Fruit fly (Drosophila melanogaster) whole organism, wandering third instar larva: Measurements from ENCODE around the gene CG4045.

Source experiments
- Abd-B ChIP-seq: fragments of >200 bp; optimal IDR thresholded peaks from 2 replicates; lab custom pipeline; 2017; ENCODE audit warnings: missing biosample characterization, missing genetic modification characterization
- CG32264 ChIP-seq: fragments of 200-800 bp; sonication (Bioruptor generic); optimal IDR thresholded peaks from 2 replicates; lab custom pipeline; 2016; ENCODE audit warnings: missing biosample characterization, missing genetic modification characterization
- CG9705 ChIP-seq: fragments of 200-800 bp; sonication (Bioruptor generic); optimal IDR thresholded peaks from 2 replicates; lab custom pipeline; 2018; ENCODE audit warnings: missing biosample characterization, mild to moderate bottlenecking, missing genetic modification characterization
- CrebA ChIP-seq: fragments of 200-800 bp; sonication (Bioruptor generic); optimal IDR thresholded peaks from 2 replicates; lab custom pipeline; 2016; ENCODE audit warnings: missing biosample characterization, mild to moderate bottlenecking, missing genetic modification characterization, borderline replicate concordance
- Dfd ChIP-seq: fragments of >200 bp; optimal IDR thresholded peaks from 2 replicates; lab custom pipeline; 2017; ENCODE audit warnings: missing biosample characterization, missing genetic modification characterization
- Dif ChIP-seq: fragments of 200-275, 200-300 bp; sonication (Bioruptor generic); optimal IDR thresholded peaks from 2 replicates; lab custom pipeline; 2018; ENCODE audit warnings: missing biosample characterization, missing genetic modification characterization; ENCODE audit not compliant: partially characterized antibody
- GATAd ChIP-seq: sonication (Bioruptor generic); optimal IDR thresholded peaks from 2 replicates; lab custom pipeline; 2016; ENCODE audit warnings: missing biosample characterization, missing genetic modification characterization
- HLH106 ChIP-seq: fragments of 200-800 bp; optimal IDR thresholded peaks from 3 replicates; lab custom pipeline; 2019; ENCODE audit warnings: missing biosample characterization, mild to moderate bottlenecking, missing genetic modification characterization, moderate library complexity
- Hnf4 ChIP-seq: fragments of 200-800 bp; sonication (Bioruptor generic); optimal IDR thresholded peaks from 2 replicates; lab custom pipeline; 2016; ENCODE audit warnings: missing biosample characterization, mild to moderate bottlenecking, missing genetic modification characterization
- Hr78 ChIP-seq: fragments of >200 bp; optimal IDR thresholded peaks from 2 replicates; lab custom pipeline; 2017; ENCODE audit warnings: missing biosample characterization, missing genetic modification characterization
- Hr83 ChIP-seq: fragments of 200-300 bp; sonication (Bioruptor generic); optimal IDR thresholded peaks from 2 replicates; lab custom pipeline; 2016; ENCODE audit warnings: missing biosample characterization, mild to moderate bottlenecking, missing genetic modification characterization, moderate library complexity; ENCODE audit not compliant: poor library complexity, severe bottlenecking
- Jra ChIP-seq: sonication (Bioruptor generic); optimal IDR thresholded peaks from 2 replicates; lab custom pipeline; 2016; ENCODE audit warnings: missing biosample characterization, missing genetic modification characterization
- Mio ChIP-seq: sonication (Bioruptor generic); optimal IDR thresholded peaks from 2 replicates; lab custom pipeline; 2016; ENCODE audit warnings: missing biosample characterization, missing genetic modification characterization
- Myc ChIP-seq: fragments of >200 bp; optimal IDR thresholded peaks from 2 replicates; lab custom pipeline; 2017
- N ChIP-seq: fragments of >200 bp; optimal IDR thresholded peaks from 2 replicates; lab custom pipeline; 2018; ENCODE audit warnings: missing biosample characterization, missing external identifiers, missing genetic modification characterization
- OdsH ChIP-seq: fragments of 200-800 bp; sonication (Bioruptor generic); optimal IDR thresholded peaks from 2 replicates; lab custom pipeline; 2016; ENCODE audit warnings: missing biosample characterization, mild to moderate bottlenecking, missing genetic modification characterization
- Rel ChIP-seq, 2 experiments: fragments of 200-800 bp; sonication (Bioruptor generic) in 1 of 2; optimal IDR thresholded peaks; 2 replicates in 1 of 2; 3 replicates in 1 of 2; lab custom pipeline; 2016 to 2019; ENCODE audit warnings: mild to moderate bottlenecking in 2 of 2, missing biosample characterization in 2 of 2, missing genetic modification characterization in 2 of 2, moderate library complexity in 1 of 2
- Sp1 ChIP-seq: fragments of 200-800 bp; sonication (Bioruptor generic); optimal IDR thresholded peaks from 3 replicates; lab custom pipeline; 2019; ENCODE audit warnings: missing biosample characterization, mild to moderate bottlenecking, missing genetic modification characterization, moderate library complexity
- Vsx2 ChIP-seq: fragments of 200-300, 225-300 bp; sonication (Bioruptor generic); optimal IDR thresholded peaks from 2 replicates; lab custom pipeline; 2018; ENCODE audit warnings: missing biosample characterization, missing genetic modification characterization; ENCODE audit not compliant: partially characterized antibody
- br ChIP-seq: fragments of 200-800 bp; sonication (Bioruptor generic); optimal IDR thresholded peaks from 2 replicates; lab custom pipeline; 2016; ENCODE audit warnings: missing biosample characterization, missing genetic modification characterization
- brk ChIP-seq: fragments of 200-800 bp; sonication (Bioruptor generic); optimal IDR thresholded peaks from 2 replicates; lab custom pipeline; 2016; ENCODE audit warnings: missing biosample characterization, mild to moderate bottlenecking, missing genetic modification characterization
- dl ChIP-seq, 2 experiments: fragments of 175-275, 200-275 bp in 1 of 2; fragments of 200-275 bp in 1 of 2; sonication (Bioruptor generic); optimal IDR thresholded peaks; lab custom pipeline; 2018; ENCODE audit warnings: mild to moderate bottlenecking in 2 of 2, missing biosample characterization in 2 of 2, missing genetic modification characterization in 2 of 2, moderate library complexity in 2 of 2; ENCODE audit not compliant: partially characterized antibody in 2 of 2, insufficient read depth in 1 of 2
- dmrt93B ChIP-seq: fragments of 200-800 bp; sonication (Bioruptor generic); optimal IDR thresholded peaks from 2 replicates; lab custom pipeline; 2018; ENCODE audit warnings: missing biosample characterization, mild to moderate bottlenecking, missing genetic modification characterization
- dsf ChIP-seq: sonication (Bioruptor generic); optimal IDR thresholded peaks from 2 replicates; lab custom pipeline; 2016; ENCODE audit warnings: missing biosample characterization, missing genetic modification characterization, borderline replicate concordance
- ey ChIP-seq: fragments of 200-800 bp; sonication (Bioruptor generic); optimal IDR thresholded peaks from 2 replicates; lab custom pipeline; 2016; ENCODE audit warnings: missing biosample characterization, missing genetic modification characterization
- foxo ChIP-seq, 2 experiments: fragments of 200-800 bp; sonication (Bioruptor generic); optimal IDR thresholded peaks; 2 replicates in 1 of 2; 3 replicates in 1 of 2; lab custom pipeline; 2016 to 2017; ENCODE audit warnings: missing biosample characterization in 2 of 2, missing genetic modification characterization in 2 of 2
- fru ChIP-seq: fragments of 200-800 bp; sonication (Bioruptor generic); optimal IDR thresholded peaks from 3 replicates; lab custom pipeline; 2016; ENCODE audit warnings: missing biosample characterization, mild to moderate bottlenecking, missing genetic modification characterization
- h ChIP-seq: fragments of 200-800 bp; sonication (Bioruptor generic); optimal IDR thresholded peaks from 3 replicates; lab custom pipeline; 2016; ENCODE audit warnings: missing biosample characterization, mild to moderate bottlenecking, missing genetic modification characterization
- jim ChIP-seq: fragments of 175-275, 200-325 bp; sonication (Bioruptor generic); optimal IDR thresholded peaks from 2 replicates; lab custom pipeline; 2016; ENCODE audit warnings: missing biosample characterization, mild to moderate bottlenecking, missing genetic modification characterization
- lola ChIP-seq: fragments of >200 bp; optimal IDR thresholded peaks from 2 replicates; lab custom pipeline; 2017; ENCODE audit warnings: missing biosample characterization, missing genetic modification characterization
- pan ChIP-seq: fragments of >200 bp; optimal IDR thresholded peaks from 2 replicates; lab custom pipeline; 2017
- psq ChIP-seq: fragments of 200-800 bp; sonication (Bioruptor generic); optimal IDR thresholded peaks from 3 replicates; lab custom pipeline; 2017; ENCODE audit warnings: missing biosample characterization, mild to moderate bottlenecking, missing genetic modification characterization, moderate library complexity
- rgr ChIP-seq: fragments of 200-800 bp; sonication (Bioruptor generic); optimal IDR thresholded peaks from 3 replicates; lab custom pipeline; 2016; ENCODE audit warnings: missing biosample characterization, mild to moderate bottlenecking, missing genetic modification characterization
- sage ChIP-seq: fragments of 200-800 bp; sonication (Bioruptor generic); optimal IDR thresholded peaks from 2 replicates; lab custom pipeline; 2016; ENCODE audit warnings: missing biosample characterization, mild to moderate bottlenecking, missing genetic modification characterization
- sv ChIP-seq: fragments of 200-800 bp; sonication (Bioruptor generic); optimal IDR thresholded peaks from 3 replicates; lab custom pipeline; 2016; ENCODE audit warnings: missing biosample characterization, missing genetic modification characterization
- tai ChIP-seq: sonication (Bioruptor generic); optimal IDR thresholded peaks from 2 replicates; lab custom pipeline; 2016; ENCODE audit warnings: missing biosample characterization, missing genetic modification characterization
- usp ChIP-seq: fragments of >200 bp; optimal IDR thresholded peaks from 2 replicates; lab custom pipeline; 2017; ENCODE audit warnings: missing biosample characterization, missing genetic modification characterization
- woc ChIP-seq: sonication (Bioruptor generic); optimal IDR thresholded peaks from 2 replicates; lab custom pipeline; 2016; ENCODE audit warnings: missing biosample characterization, mild to moderate bottlenecking, missing genetic modification characterization

Gene CG4045

DNA sequence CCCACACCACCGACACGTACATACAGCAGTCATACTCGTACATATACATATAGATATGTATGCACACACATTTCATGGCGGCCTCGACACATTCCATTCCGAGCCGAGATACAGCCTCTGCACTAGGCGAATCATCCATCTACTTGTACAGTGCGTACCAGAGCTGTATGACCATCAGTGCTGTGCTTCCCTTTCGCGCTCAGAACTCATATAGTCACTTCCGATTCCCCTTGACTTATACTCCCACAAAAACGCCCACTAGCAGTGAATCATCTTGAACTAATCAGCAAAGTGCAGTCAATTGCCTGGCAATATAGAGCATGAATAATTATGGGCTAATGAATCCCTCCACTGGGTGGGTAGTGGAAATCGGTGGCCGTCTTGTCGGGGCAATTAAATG lies 14.1 kb upstream of the CG4045 start:
- no peak for TF ChIP-seq CG32264 (GFP tag; lab: Kevin White, UChicago)
- TF ChIP-seq foxo (GFP tag; optimal IDR thresholded peaks at IDR 0.05; lab: Kevin White, UChicago): no peak
- no peak for TF ChIP-seq Dfd (GFP tag; lab: Kevin White, UChicago)
- no peak for TF ChIP-seq Hr83 (GFP tag; lab: Kevin White, UChicago)
- TF ChIP-seq Dif (GFP tag; lab: Kevin White, UChicago): no peak
- TF ChIP-seq brk: no peak
- TF ChIP-seq HLH106 (tag; lab: Kevin White, UChicago): no peak
- no peak for TF ChIP-seq fru (GFP tag; lab: Kevin White, UChicago)
- TF ChIP-seq OdsH: no peak
- no peak for TF ChIP-seq sv (GFP tag; lab: Kevin White, UChicago)
- no peak for TF ChIP-seq h (GFP tag; lab: Kevin White, UChicago)
- no peak for TF ChIP-seq jim (GFP tag; lab: Kevin White, UChicago)
- no peak for TF ChIP-seq lola (GFP tag; lab: Kevin White, UChicago)
- no peak for TF ChIP-seq Rel (GFP tag; optimal IDR thresholded peaks at IDR 0.05; lab: Kevin White, UChicago)
- TF ChIP-seq Rel (tag; optimal IDR thresholded peaks at IDR 0.05; lab: Kevin White, UChicago): no peak
- no peak for TF ChIP-seq dsf (GFP tag; lab: Kevin White, UChicago)
- no peak for TF ChIP-seq psq (GFP tag; lab: Kevin White, UChicago)
- TF ChIP-seq CrebA: no peak
- TF ChIP-seq Jra (GFP tag; lab: Kevin White, UChicago): no peak
- no peak for TF ChIP-seq GATAd

DNA sequence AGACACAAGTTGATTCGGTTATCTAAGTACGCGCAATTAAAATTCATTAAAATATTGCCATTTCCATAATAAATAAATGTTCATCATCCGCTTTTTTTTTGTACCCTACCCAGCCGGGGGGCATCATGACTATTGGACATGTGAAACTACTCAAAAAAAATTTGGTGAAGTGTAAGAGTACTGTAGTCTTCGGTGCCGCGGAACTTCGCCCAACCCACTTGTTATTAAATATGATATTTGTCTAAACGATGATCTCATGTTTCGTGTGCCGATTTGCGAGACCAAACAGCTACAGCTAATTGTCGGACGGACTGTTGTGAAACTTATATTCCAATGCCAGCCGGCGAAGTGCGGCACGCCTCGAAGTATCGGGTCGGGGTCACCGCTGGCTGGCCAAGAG lies 13.1 kb upstream of the CG4045 start:
- no peak for TF ChIP-seq sv (GFP tag; lab: Kevin White, UChicago)
- no peak for TF ChIP-seq fru (GFP tag; lab: Kevin White, UChicago)
- no peak for TF ChIP-seq usp (GFP tag; lab: Kevin White, UChicago)

DNA sequence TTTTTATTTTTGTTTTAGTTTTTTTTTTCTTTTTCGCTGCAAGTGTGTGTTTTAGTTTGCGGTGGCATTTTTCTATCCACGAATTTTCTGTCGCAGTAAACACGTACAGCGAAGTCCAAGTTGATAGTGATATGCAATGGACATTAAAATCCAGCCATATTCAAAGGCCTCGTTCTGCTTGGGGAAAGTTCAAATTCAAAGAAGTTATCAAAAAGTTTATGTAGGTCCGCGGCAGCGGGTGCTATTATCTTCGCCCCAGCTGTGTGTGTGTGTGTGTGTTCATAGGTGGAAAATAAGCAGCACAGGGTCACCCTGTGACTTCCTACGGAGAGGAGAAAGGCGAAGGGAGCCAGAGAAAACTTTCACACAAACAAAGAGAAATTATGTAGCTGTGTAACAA lies 11.8 kb upstream of the CG4045 start:
- TF ChIP-seq GATAd (no peak), rgr (GFP tag; lab: Kevin White, UChicago) (no peak), CG32264 (GFP tag; lab: Kevin White, UChicago) (no peak), pan (lab: Kevin White, UChicago) (no peak), foxo (GFP tag; optimal IDR thresholded peaks at IDR 0.05; lab: Kevin White, UChicago) (no peak), Mio (GFP tag; lab: Kevin White, UChicago) (no peak)

DNA sequence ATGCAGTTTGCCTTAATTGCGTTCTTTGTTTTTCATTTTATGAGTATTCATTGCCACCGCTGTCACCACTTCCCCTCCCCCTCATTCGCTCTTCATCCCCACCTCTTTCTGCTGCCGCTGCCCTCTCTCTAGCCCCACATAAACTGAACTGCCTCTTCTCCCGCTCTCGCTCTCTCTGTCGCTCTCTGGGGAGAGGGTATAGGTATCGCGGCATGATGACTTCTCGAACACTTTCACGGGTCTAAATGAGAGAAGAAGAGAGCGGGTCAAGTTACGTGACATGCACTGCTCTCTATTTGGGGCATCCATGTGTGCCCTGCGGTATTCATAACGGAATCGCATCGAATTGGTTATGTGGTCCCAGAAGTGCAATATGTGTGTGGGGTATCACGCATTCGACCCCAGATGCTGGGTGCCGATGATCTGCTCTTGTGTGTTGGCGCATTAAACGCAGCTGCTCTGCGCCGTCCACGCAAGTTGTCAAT lies 8.0 kb upstream of the CG4045 start:
- peak; percentile 94 for TF ChIP-seq br (GFP tag; lab: Kevin White, UChicago)
- no peak for TF ChIP-seq usp (GFP tag; lab: Kevin White, UChicago)
- TF ChIP-seq GATAd: no peak
- no peak for TF ChIP-seq N (GFP tag; lab: Kevin White, UChicago)
- no peak for TF ChIP-seq Abd-B (GFP tag; lab: Kevin White, UChicago)
- peak; percentile 95 for TF ChIP-seq h (GFP tag; lab: Kevin White, UChicago)
- peak; percentile 59 to 91 for TF ChIP-seq foxo (GFP tag; optimal IDR thresholded peaks at IDR 0.05; lab: Kevin White, UChicago)
- TF ChIP-seq Dfd (GFP tag; lab: Kevin White, UChicago): no peak
- peak; percentile 82 for TF ChIP-seq psq (GFP tag; lab: Kevin White, UChicago)
- peak; percentile 86 for TF ChIP-seq Hnf4
- TF ChIP-seq OdsH: peak; percentile 92
- peak; percentile 96 for TF ChIP-seq woc (GFP tag; lab: Kevin White, UChicago)
- TF ChIP-seq sv (GFP tag; lab: Kevin White, UChicago): peak; percentile 30
- TF ChIP-seq sage (GFP tag; lab: Kevin White, UChicago): no peak
- no peak for TF ChIP-seq Hr78 (GFP tag; lab: Kevin White, UChicago)
- no peak for TF ChIP-seq Vsx2
- no peak for TF ChIP-seq Myc (lab: Kevin White, UChicago)
- TF ChIP-seq dl (GFP tag; optimal IDR thresholded peaks at IDR 0.05; lab: Kevin White, UChicago; ENCODE audit: insufficient read depth in 1 of 2, partially characterized antibody in 2 of 2): peak; percentile 94 to 98
- peak; percentile 1 for TF ChIP-seq dsf (GFP tag; lab: Kevin White, UChicago)
- TF ChIP-seq lola (GFP tag; lab: Kevin White, UChicago): no peak
- peak; percentile 49 for TF ChIP-seq Rel (GFP tag; optimal IDR thresholded peaks at IDR 0.05; lab: Kevin White, UChicago)
- TF ChIP-seq Rel (tag; optimal IDR thresholded peaks at IDR 0.05; lab: Kevin White, UChicago): peak; percentile 43
- no peak for TF ChIP-seq brk
- no peak for TF ChIP-seq CG9705 (GFP tag; lab: Kevin White, UChicago)
- TF ChIP-seq ey (GFP tag; lab: Kevin White, UChicago): peak; percentile 96
- peak; percentile 78 for TF ChIP-seq CG32264 (GFP tag; lab: Kevin White, UChicago)
- TF ChIP-seq dmrt93B (GFP tag; lab: Kevin White, UChicago): peak; percentile 76
- TF ChIP-seq rgr (GFP tag; lab: Kevin White, UChicago): peak; percentile 92
- peak; percentile 81 for TF ChIP-seq pan (lab: Kevin White, UChicago)
- TF ChIP-seq Mio (GFP tag; lab: Kevin White, UChicago): peak; percentile 48
- TF ChIP-seq Dif (GFP tag; lab: Kevin White, UChicago): peak; percentile 99
- peak; percentile 93 for TF ChIP-seq fru (GFP tag; lab: Kevin White, UChicago)
- TF ChIP-seq Hr83 (GFP tag; lab: Kevin White, UChicago): peak; percentile 80
- peak; percentile 52 for TF ChIP-seq Jra (GFP tag; lab: Kevin White, UChicago)
- TF ChIP-seq tai: no peak
- no peak for TF ChIP-seq CrebA
- TF ChIP-seq HLH106 (tag; lab: Kevin White, UChicago): peak; percentile 76
- TF ChIP-seq Sp1 (GFP tag; lab: Kevin White, UChicago): peak; percentile 79
- peak; percentile 91 for TF ChIP-seq jim (GFP tag; lab: Kevin White, UChicago)
